Fruit fly (Drosophila melanogaster) whole organism, embryonic: ENCODE results near the gene CG13088.

Experiments used
- Ada2b ChIP-seq: fragments of 200-800 bp; sonication (Bioruptor generic); IDR thresholded peaks from 2 replicates; pipeline ENCODE4 v1.3.6; 2022; ENCODE audit warnings: missing biosample characterization, missing genetic modification characterization
- Aef1 ChIP-seq: fragments of 200-800 bp; sonication (Bioruptor generic); IDR thresholded peaks from 3 replicates; pipeline ENCODE4 v1.3.6; 2022; ENCODE audit warnings: missing biosample characterization, missing genetic modification characterization
- Blimp-1 ChIP-seq: fragments of 200-800 bp; sonication (Bioruptor generic); optimal IDR thresholded peaks from 3 replicates; lab custom pipeline; 2018; ENCODE audit warnings: missing biosample characterization, missing genetic modification characterization, mild to moderate bottlenecking, moderate library complexity, missing genetic modification reagents
- CG1024 ChIP-seq: fragments of 200-800 bp; sonication (Bioruptor generic); IDR thresholded peaks from 2 replicates; pipeline ENCODE4 v1.3.6; 2022; ENCODE audit warnings: missing biosample characterization, missing genetic modification characterization
- CG10267 ChIP-seq: fragments of 200-800 bp; sonication (Bioruptor generic); optimal IDR thresholded peaks from 2 replicates; lab custom pipeline; 2018; ENCODE audit warnings: missing biosample characterization, mild to moderate bottlenecking, missing genetic modification characterization, moderate library complexity
- CG10979 ChIP-seq: fragments of 200-800 bp; sonication (Bioruptor generic); optimal IDR thresholded peaks from 2 replicates; lab custom pipeline; 2018; ENCODE audit warnings: missing biosample characterization, mild to moderate bottlenecking, missing genetic modification characterization, moderate library complexity
- CG1233 ChIP-seq: fragments of 200-800 bp; sonication (Bioruptor generic); optimal IDR thresholded peaks from 4 replicates; lab custom pipeline; 2018; ENCODE audit warnings: missing biosample characterization, mild to moderate bottlenecking, missing genetic modification characterization
- CG12942 ChIP-seq: fragments of 200-800 bp; sonication (Bioruptor generic); optimal IDR thresholded peaks from 3 replicates; lab custom pipeline; 2016; ENCODE audit warnings: missing biosample characterization, missing genetic modification characterization
- CG14710 ChIP-seq: fragments of 200-800 bp; sonication (Bioruptor generic); optimal IDR thresholded peaks from 3 replicates; lab custom pipeline; 2019; ENCODE audit warnings: missing biosample characterization, mild to moderate bottlenecking, missing genetic modification characterization, moderate library complexity
- CG18476 ChIP-seq: fragments of 200-800 bp; sonication (Bioruptor generic); optimal IDR thresholded peaks from 2 replicates; lab custom pipeline; 2016; ENCODE audit warnings: missing biosample characterization, mild to moderate bottlenecking, missing genetic modification characterization
- CG2712 ChIP-seq: fragments of 200-800 bp; optimal IDR thresholded peaks from 3 replicates; lab custom pipeline; 2019; ENCODE audit warnings: missing biosample characterization, mild to moderate bottlenecking, missing genetic modification characterization, moderate library complexity
- CG31441 ChIP-seq: fragments of 200-800 bp; sonication (Bioruptor generic); IDR thresholded peaks from 2 replicates; pipeline ENCODE4 v1.3.6; 2022; ENCODE audit warnings: missing biosample characterization, missing genetic modification characterization
- CG32532 ChIP-seq: fragments of 200-800 bp; sonication (Bioruptor generic); IDR thresholded peaks from 2 replicates; pipeline ENCODE4 v1.3.6; 2022; ENCODE audit warnings: missing biosample characterization, missing genetic modification characterization
- CG32767 ChIP-seq: fragments of 200-800 bp; sonication (Bioruptor generic); IDR thresholded peaks from 2 replicates; pipeline ENCODE4 v1.3.6; 2022; ENCODE audit warnings: missing biosample characterization, missing genetic modification characterization
- CG32772 ChIP-seq: fragments of 200-800 bp; sonication (Bioruptor generic); IDR thresholded peaks from 2 replicates; pipeline ENCODE4 v1.3.6; 2022; ENCODE audit warnings: missing biosample characterization, missing genetic modification characterization
- CG33557 ChIP-seq: fragments of 200-800 bp; sonication (Bioruptor generic); optimal IDR thresholded peaks from 2 replicates; lab custom pipeline; 2019; ENCODE audit warnings: missing biosample characterization, mild to moderate bottlenecking, missing genetic modification characterization, moderate library complexity
- CG3847 ChIP-seq: fragments of 200-800 bp; sonication (Bioruptor generic); IDR thresholded peaks from 2 replicates; pipeline ENCODE4 v1.3.6; 2022; ENCODE audit warnings: missing biosample characterization, missing genetic modification characterization
- CG4360 ChIP-seq: fragments of 200-800 bp; sonication (Bioruptor generic); IDR thresholded peaks from 2 replicates; pipeline ENCODE4 v1.3.6; 2022; ENCODE audit warnings: missing biosample characterization, missing genetic modification characterization
- CG5953 ChIP-seq: fragments of 200-800 bp; sonication (Bioruptor generic); IDR thresholded peaks from 2 replicates; pipeline ENCODE4 v1.3.6; 2022; ENCODE audit warnings: missing biosample characterization, missing genetic modification characterization
- CG8478 ChIP-seq: fragments of >200 bp; optimal IDR thresholded peaks from 2 replicates; lab custom pipeline; 2018
- Dad ChIP-seq: fragments of 200-800 bp; sonication (Bioruptor generic); optimal IDR thresholded peaks from 3 replicates; lab custom pipeline; 2016; ENCODE audit warnings: missing biosample characterization, missing genetic modification characterization
- Deaf1 ChIP-seq: fragments of 200-800 bp; optimal IDR thresholded peaks from 3 replicates; lab custom pipeline; 2019; ENCODE audit warnings: missing biosample characterization, mild to moderate bottlenecking, missing genetic modification characterization, moderate library complexity
- HHEX ChIP-seq: fragments of 200-800 bp; sonication (Bioruptor generic); optimal IDR thresholded peaks from 3 replicates; lab custom pipeline; 2017; ENCODE audit warnings: missing biosample characterization, mild to moderate bottlenecking, missing genetic modification characterization, missing genetic modification reagents
- HLH54F ChIP-seq: fragments of 200-800 bp; sonication (Bioruptor generic); optimal IDR thresholded peaks from 3 replicates; lab custom pipeline; 2016; ENCODE audit warnings: missing biosample characterization, missing genetic modification characterization
- Hr51 ChIP-seq, 2 experiments: fragments of 200-800 bp; sonication (Bioruptor generic); optimal IDR thresholded peaks; 2 replicates in 1 of 2; 3 replicates in 1 of 2; lab custom pipeline; 2016 to 2018; ENCODE audit warnings: missing biosample characterization in 2 of 2, missing genetic modification characterization in 2 of 2, mild to moderate bottlenecking in 1 of 2, moderate library complexity in 1 of 2
- Jarid2 ChIP-seq: fragments of 200-800 bp; sonication (Bioruptor generic); optimal IDR thresholded peaks from 3 replicates; lab custom pipeline; 2017; ENCODE audit warnings: mild to moderate bottlenecking, missing biosample characterization, missing genetic modification reagents, missing genetic modification characterization
- NC2β ChIP-seq: fragments of 200-800 bp; sonication (Bioruptor generic); optimal IDR thresholded peaks from 2 replicates; lab custom pipeline; 2016; ENCODE audit warnings: missing biosample characterization, missing genetic modification characterization
- Oaz ChIP-seq: fragments of 200-800 bp; sonication (Bioruptor generic); IDR thresholded peaks from 2 replicates; pipeline ENCODE4 v1.3.6; 2022; ENCODE audit warnings: missing biosample characterization, missing genetic modification characterization
- Opbp ChIP-seq: fragments of 200-800 bp; sonication (Bioruptor generic); IDR thresholded peaks from 3 replicates; pipeline ENCODE4 v1.3.6; 2022; ENCODE audit warnings: missing biosample characterization, missing genetic modification characterization; ENCODE audit not compliant: partially characterized antibody
- Ravus ChIP-seq: fragments of 200-800 bp; sonication (Bioruptor generic); IDR thresholded peaks from 2 replicates; pipeline ENCODE4 v1.3.6; 2022; ENCODE audit warnings: missing biosample characterization, missing genetic modification characterization
- Trl ChIP-seq, 3 experiments: fragments of >200 bp in 2 of 3; fragments of 200-800 bp in 1 of 3; sonication (Bioruptor generic) in 1 of 3; optimal IDR thresholded peaks; 2 replicates in 1 of 3; 3 replicates in 2 of 3; lab custom pipeline; 2016 to 2017; ENCODE audit warnings: missing biosample characterization in 1 of 3, missing genetic modification characterization in 1 of 3
- abd-A ChIP-seq: fragments of 200-800 bp; sonication (Bioruptor generic); optimal IDR thresholded peaks from 3 replicates; lab custom pipeline; 2019; ENCODE audit warnings: missing biosample characterization, mild to moderate bottlenecking, missing genetic modification characterization, moderate library complexity
- bbx ChIP-seq: fragments of 200-800 bp; sonication (Bioruptor generic); IDR thresholded peaks from 2 replicates; pipeline ENCODE4 v1.3.6; 2022; ENCODE audit warnings: missing biosample characterization, missing genetic modification characterization; ENCODE audit not compliant: partially characterized antibody
- br ChIP-seq: fragments of >200 bp; optimal IDR thresholded peaks from 2 replicates; lab custom pipeline; 2017
- chinmo ChIP-seq: fragments of 200-800 bp; sonication (Bioruptor generic); IDR thresholded peaks from 4 replicates; pipeline ENCODE4 v1.3.6; 2022; ENCODE audit warnings: missing biosample characterization, missing genetic modification characterization; ENCODE audit not compliant: partially characterized antibody
- chn ChIP-seq: fragments of 200-800 bp; sonication (Bioruptor generic); optimal IDR thresholded peaks from 2 replicates; lab custom pipeline; 2016; ENCODE audit warnings: missing biosample characterization, missing genetic modification characterization
- ems ChIP-seq: fragments of 200-800 bp; sonication (Bioruptor generic); optimal IDR thresholded peaks from 3 replicates; lab custom pipeline; 2016; ENCODE audit warnings: missing biosample characterization, missing genetic modification characterization
- gsb ChIP-seq: fragments of 200-800 bp; sonication (Bioruptor generic); IDR thresholded peaks from 2 replicates; pipeline ENCODE4 v1.3.6; 2022; ENCODE audit warnings: missing biosample characterization, missing genetic modification characterization
- gt ChIP-seq: fragments of 200-800 bp; sonication (Bioruptor generic); IDR thresholded peaks from 2 replicates; pipeline ENCODE4 v1.3.6; 2022; ENCODE audit warnings: missing biosample characterization, missing genetic modification characterization
- h ChIP-seq: fragments of >200 bp; optimal IDR thresholded peaks from 2 replicates; lab custom pipeline; 2017
- lilli ChIP-seq: fragments of 200-800 bp; sonication (Bioruptor generic); optimal IDR thresholded peaks from 3 replicates; lab custom pipeline; 2016; ENCODE audit warnings: missing biosample characterization, missing genetic modification characterization
- mld ChIP-seq: fragments of 200-800 bp; sonication (Bioruptor generic); IDR thresholded peaks from 3 replicates; pipeline ENCODE4 v1.3.6; 2022; ENCODE audit warnings: missing biosample characterization, missing genetic modification characterization; ENCODE audit not compliant: partially characterized antibody
- ranshi ChIP-seq: fragments of 200-800 bp; sonication (Bioruptor generic); IDR thresholded peaks from 2 replicates; pipeline ENCODE4 v1.3.6; 2022; ENCODE audit warnings: missing biosample characterization, missing genetic modification characterization
- ro ChIP-seq: fragments of 200-800 bp; sonication (Bioruptor generic); IDR thresholded peaks from 2 replicates; pipeline ENCODE4 v1.3.6; 2022; ENCODE audit warnings: missing biosample characterization, missing genetic modification characterization
- sc ChIP-seq, 3 experiments: fragments of >200 bp in 2 of 3; fragments of 200-800 bp in 1 of 3; sonication (Bioruptor generic) in 1 of 3; optimal IDR thresholded peaks; 2 replicates in 2 of 3; 3 replicates in 1 of 3; lab custom pipeline; 2017; ENCODE audit warnings: mild to moderate bottlenecking in 1 of 3, missing biosample characterization in 1 of 3, missing genetic modification characterization in 1 of 3, missing genetic modification reagents in 1 of 3
- sima ChIP-seq: fragments of 200-800 bp; sonication (Bioruptor generic); optimal IDR thresholded peaks from 2 replicates; lab custom pipeline; 2016; ENCODE audit warnings: missing biosample characterization, missing genetic modification characterization
- sr ChIP-seq: fragments of 200-800 bp; sonication (Bioruptor generic); IDR thresholded peaks from 3 replicates; pipeline ENCODE4 v1.3.6; 2022; ENCODE audit warnings: missing biosample characterization, missing genetic modification characterization
- tin ChIP-seq: fragments of 200-800 bp; sonication (Bioruptor generic); optimal IDR thresholded peaks from 3 replicates; lab custom pipeline; 2016; ENCODE audit warnings: missing biosample characterization, missing genetic modification characterization
- tio ChIP-seq: fragments of 200-800 bp; sonication (Bioruptor generic); optimal IDR thresholded peaks from 2 replicates; lab custom pipeline; 2017; ENCODE audit warnings: missing biosample characterization, missing genetic modification characterization, inconsistent platforms
- trem ChIP-seq: fragments of 200-800 bp; optimal IDR thresholded peaks from 3 replicates; lab custom pipeline; 2019; ENCODE audit warnings: missing biosample characterization, mild to moderate bottlenecking, missing genetic modification characterization, moderate library complexity
- tup ChIP-seq: fragments of 200-800 bp; sonication (Bioruptor generic); optimal IDR thresholded peaks from 2 replicates; lab custom pipeline; 2016; ENCODE audit warnings: missing biosample characterization, mild to moderate bottlenecking, missing genetic modification characterization, moderate library complexity
- z ChIP-seq: fragments of 200-800 bp; sonication (Bioruptor generic); IDR thresholded peaks from 3 replicates; pipeline ENCODE4 v1.3.6; 2022; ENCODE audit warnings: missing biosample characterization, missing genetic modification characterization

The CG13088 gene

dm6 chr2L:8488735-8489134 lies at the start of gene CG13088 (continued):
- peak; percentile 51 for TF ChIP-seq CG14710 (tag; lab: Kevin White, UChicago)
- no peak for TF ChIP-seq Ravus (GFP tag; lab: Robert Waterston, UW)
- TF ChIP-seq z: no peak
- TF ChIP-seq ranshi: no peak
- no peak for TF ChIP-seq sc (optimal IDR thresholded peaks at IDR 0.05; lab: Kevin White, UChicago)
- TF ChIP-seq sc (GFP tag; optimal IDR thresholded peaks at IDR 0.05; lab: Kevin White, UChicago): no peak
- no peak for TF ChIP-seq Deaf1 (tag; lab: Kevin White, UChicago)
- TF ChIP-seq Oaz (GFP tag; lab: Robert Waterston, UW): no peak
- TF ChIP-seq CG1024 (GFP tag; lab: Robert Waterston, UW): no peak
- TF ChIP-seq HLH54F (GFP tag; lab: Kevin White, UChicago): peak; percentile 55
- no peak for TF ChIP-seq CG5953 (GFP tag; lab: Robert Waterston, UW)
- TF ChIP-seq CG32772: no peak
- TF ChIP-seq abd-A: no peak
- peak; percentile 23 for TF ChIP-seq Dad (GFP tag; lab: Kevin White, UChicago)
- peak; percentile 20 for TF ChIP-seq CG12942 (GFP tag; lab: Kevin White, UChicago)
- no peak for TF ChIP-seq CG33557 (GFP tag; lab: Kevin White, UChicago)
- no peak for TF ChIP-seq bbx (GFP tag; lab: Robert Waterston, UW)
- no peak for TF ChIP-seq ro (GFP tag; lab: Robert Waterston, UW)
- no peak for TF ChIP-seq tio (GFP tag; lab: Kevin White, UChicago)
- no peak for TF ChIP-seq gt
- TF ChIP-seq CG32767: no peak
- TF ChIP-seq h: no peak
- peak; percentile 66; the same call in 2 of the 3 replicates for TF ChIP-seq Opbp (GFP tag; lab: Robert Waterston, UW)
- TF ChIP-seq Trl (optimal IDR thresholded peaks at IDR 0.05; lab: Kevin White, UChicago): no peak
- peak; percentile 33 for TF ChIP-seq Trl (GFP tag; optimal IDR thresholded peaks at IDR 0.05; lab: Kevin White, UChicago)
- no peak for TF ChIP-seq Jarid2 (GFP tag; lab: Kevin White, UChicago)
- TF ChIP-seq tup (GFP tag; lab: Kevin White, UChicago): no peak
- peak; percentile 70 for TF ChIP-seq trem (tag; lab: Kevin White, UChicago)
- TF ChIP-seq Ada2b (GFP tag; lab: Robert Waterston, UW): no peak
- TF ChIP-seq CG2712 (tag; lab: Kevin White, UChicago): no peak
- peak; percentile 38; the same call in 1 of the 3 replicates for TF ChIP-seq Aef1
- peak; percentile 23 for TF ChIP-seq chn (GFP tag; lab: Kevin White, UChicago)
- TF ChIP-seq ems (GFP tag; lab: Kevin White, UChicago): peak; percentile 32
- no peak for TF ChIP-seq CG8478 (lab: Kevin White, UChicago)
- TF ChIP-seq lilli: peak; percentile 6
- no peak for TF ChIP-seq Blimp-1 (GFP tag; lab: Kevin White, UChicago)
- no peak for TF ChIP-seq HHEX (GFP tag; lab: Kevin White, UChicago)
- no peak for TF ChIP-seq chinmo (GFP tag; lab: Robert Waterston, UW)
- peak; percentile 3 for TF ChIP-seq CG18476
- TF ChIP-seq CG10979 (tag; lab: Kevin White, UChicago): no peak
- no peak for TF ChIP-seq gsb (GFP tag; lab: Robert Waterston, UW)
- TF ChIP-seq Hr51 (GFP tag; optimal IDR thresholded peaks at IDR 0.05; lab: Kevin White, UChicago): no peak
- TF ChIP-seq CG1233: peak; percentile 9
- no peak for TF ChIP-seq mld (GFP tag; lab: Robert Waterston, UW)
- no peak for TF ChIP-seq br (lab: Kevin White, UChicago)
- no peak; the same call in 1 of the 2 replicates for TF ChIP-seq CG32532
- TF ChIP-seq NC2β: peak; percentile 36
- TF ChIP-seq CG4360 (GFP tag; lab: Robert Waterston, UW): 0 out of 2 replicates have a peak, but pooled peaks have one; percentile 7
- TF ChIP-seq CG31441 (GFP tag; lab: Robert Waterston, UW): no peak
- no peak for TF ChIP-seq tin (GFP tag; lab: Kevin White, UChicago)
- TF ChIP-seq sr (GFP tag; lab: Robert Waterston, UW): no peak
- no peak for TF ChIP-seq sima (GFP tag; lab: Kevin White, UChicago)
- peak; percentile 67 for TF ChIP-seq CG3847 (GFP tag; lab: Robert Waterston, UW)
- TF ChIP-seq CG10267 (tag; lab: Kevin White, UChicago): peak; percentile 98
